Worm (Caenorhabditis elegans) whole organism, L4 larva: ENCODE data around the gene fbxa-158.
"Not testable (repeated sequence)": the region's sequence is repeated elsewhere in the genome, so short reads cannot be mapped to it uniquely, and the experiment has no call there.

Source experiments
- F10B5.3 ChIP-seq: sonication (generic microtip); optimal IDR thresholded peaks from 2 replicates; lab custom pipeline; 2016; ENCODE audit warnings: mild to moderate bottlenecking, missing genetic modification characterization, missing compliant biosample characterization
- ZK546.5 ChIP-seq, 2 experiments: sonication (generic microtip); optimal IDR thresholded peaks; 2 replicates each; lab custom pipeline; 2017; ENCODE audit warnings: missing biosample characterization in 2 of 2, missing genetic modification characterization in 2 of 2
- ceh-82 ChIP-seq: sonication (generic microtip); optimal IDR thresholded peaks from 2 replicates; lab custom pipeline; 2017; ENCODE audit warnings: missing biosample characterization, missing genetic modification characterization
- nhr-48 ChIP-seq: sonication (generic microtip); optimal IDR thresholded peaks from 2 replicates; lab custom pipeline; 2016; ENCODE audit warnings: mild to moderate bottlenecking, missing genetic modification characterization, missing compliant biosample characterization
- skn-1 ChIP-seq: fragments of 150-350 bp; optimal IDR thresholded peaks from 2 replicates; lab custom pipeline; 2014; ENCODE audit warnings: missing biosample characterization, missing genetic modification characterization

DNA sequence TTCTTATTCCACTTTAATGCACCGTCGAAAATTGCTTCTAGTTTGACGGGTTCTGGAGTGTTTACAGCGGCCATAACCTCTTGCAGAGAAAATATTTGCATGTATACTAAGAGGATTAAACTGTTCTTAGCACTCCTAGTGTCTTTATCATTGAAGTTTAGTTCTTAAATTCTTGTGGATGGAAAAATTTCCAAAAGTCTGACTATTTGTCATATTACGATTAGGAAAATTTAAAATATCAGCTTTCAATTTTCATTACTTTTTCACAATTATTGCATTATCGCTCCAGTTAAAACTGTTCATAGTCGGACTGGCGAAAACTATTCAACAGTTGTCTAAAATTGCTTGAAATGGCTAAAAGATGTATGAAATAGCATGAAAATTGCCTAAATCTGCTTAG, 39.8 kb upstream of the fbxa-158 start, which contains the start of gene ZC204.13:
- not testable (repeated sequence) for TF ChIP-seq ceh-82 (tag; lab: Kevin White, UChicago); nhr-48 (tag; lab: Kevin White, UChicago); F10B5.3 (tag; lab: Kevin White, UChicago); skn-1 (tag; lab: Kevin White, UChicago); ZK546.5 (tag; optimal IDR thresholded peaks at IDR 0.05; lab: Kevin White, UChicago)
